Worm (Caenorhabditis elegans) whole organism, mixed stage, embryonic: Measurements from ENCODE around the gene K06H7.8.

ENCODE experiments used
- cnd-1 ChIP-seq: fragments of 200-800 bp; sonication (Bioruptor generic); optimal IDR thresholded peaks from 2 replicates; lab custom pipeline; 2018; ENCODE audit warnings: mild to moderate bottlenecking, missing genetic modification characterization, missing compliant biosample characterization
- flh-1 ChIP-seq: fragments of 200-800 bp; sonication (Bioruptor generic); optimal IDR thresholded peaks from 2 replicates; lab custom pipeline; 2018; ENCODE audit warnings: mild to moderate bottlenecking, missing genetic modification characterization, moderate library complexity, missing compliant biosample characterization
- ham-2 ChIP-seq: fragments of 200-800 bp; sonication (Bioruptor generic); optimal IDR thresholded peaks from 2 replicates; lab custom pipeline; 2018; ENCODE audit warnings: mild to moderate bottlenecking, missing genetic modification characterization, missing compliant biosample characterization
- lsy-2 ChIP-seq: fragments of 150-350 bp; optimal IDR thresholded peaks from 2 replicates; lab custom pipeline; 2014; ENCODE audit warnings: missing biosample characterization, missing genetic modification characterization
- nhr-12 ChIP-seq: fragments of 150-350 bp; optimal IDR thresholded peaks from 2 replicates; lab custom pipeline; 2014; ENCODE audit warnings: missing biosample characterization, missing genetic modification characterization
- nhr-237 ChIP-seq: fragments of 150-350 bp; optimal IDR thresholded peaks from 2 replicates; lab custom pipeline; 2014; ENCODE audit warnings: missing biosample characterization, missing genetic modification characterization
- nhr-76 ChIP-seq: sonication (generic microtip); optimal IDR thresholded peaks from 2 replicates; lab custom pipeline; 2017; ENCODE audit warnings: missing biosample characterization, missing genetic modification characterization
- pha-4 ChIP-seq: fragments of 150-350 bp; optimal IDR thresholded peaks from 2 replicates; lab custom pipeline; 2018; ENCODE audit warnings: missing biosample characterization, missing genetic modification reagents, missing genetic modification characterization
- snpc-4 ChIP-seq: fragments of 150-350 bp; optimal IDR thresholded peaks from 2 replicates; lab custom pipeline; 2014; ENCODE audit warnings: missing biosample characterization, missing genetic modification characterization
- sptf-1 ChIP-seq: sonication (generic microtip); optimal IDR thresholded peaks from 2 replicates; lab custom pipeline; 2017; ENCODE audit warnings: mild to moderate bottlenecking, missing genetic modification characterization, moderate library complexity, missing compliant biosample characterization
- unc-62 ChIP-seq: fragments of 150-350 bp; optimal IDR thresholded peaks from 2 replicates; lab custom pipeline; 2014; ENCODE audit warnings: missing biosample characterization, missing genetic modification reagents, missing genetic modification characterization

DNA sequence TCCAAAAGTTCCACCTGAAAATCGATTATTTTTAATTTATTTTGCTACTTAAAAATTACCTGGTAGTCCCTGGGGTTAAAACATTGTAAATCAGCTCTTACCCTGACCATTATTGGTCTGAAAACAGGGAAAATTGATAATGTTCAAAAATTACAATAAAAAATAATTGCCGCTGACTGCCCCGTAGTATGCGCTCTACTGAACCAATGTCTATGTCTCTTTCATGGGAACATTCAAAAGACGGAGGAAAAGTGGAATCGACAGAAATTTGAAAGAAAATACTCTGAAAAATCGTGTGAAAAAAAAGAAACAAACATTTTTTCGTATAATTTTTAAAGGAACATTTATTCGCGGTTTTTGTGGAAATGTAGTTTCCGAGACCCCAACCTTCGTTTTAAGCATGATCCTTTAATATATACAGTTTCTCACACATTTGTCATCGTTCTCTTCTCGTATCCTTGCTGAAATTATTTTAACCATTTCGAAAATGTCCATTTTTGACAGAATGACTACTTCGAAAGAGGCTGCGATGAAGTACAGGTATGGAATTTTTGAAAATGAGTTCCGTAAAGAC lies 17.8 kb downstream of the K06H7.8 start, which contains the start of the genes dcr-1 and apc-2:
- TF ChIP-seq lsy-2 (tag; lab: Kevin White, UChicago) (no peak), nhr-76 (no peak), ham-2 (GFP tag; lab: Kevin White, UChicago) (no peak), pha-4 (no peak), unc-62 (GFP tag; lab: Kevin White, UChicago) (no peak), sptf-1 (tag; lab: Kevin White, UChicago) (no peak), nhr-12 (tag; lab: Kevin White, UChicago) (no peak), nhr-237 (no peak), flh-1 (GFP tag; lab: Kevin White, UChicago) (no peak), snpc-4 (tag; lab: Kevin White, UChicago) (no peak), cnd-1 (tag; lab: Kevin White, UChicago) (no peak)
